Worm (Caenorhabditis elegans) whole organism, mixed stage, embryonic: ENCODE results near the gene Y61A9LA.1.

Experiments used
- bed-3 ChIP-seq: fragments of 200-800 bp; sonication (Bioruptor generic); optimal IDR thresholded peaks from 3 replicates; lab custom pipeline; 2018; ENCODE audit warnings: mild to moderate bottlenecking, missing genetic modification characterization, moderate library complexity, missing compliant biosample characterization
- blmp-1 ChIP-seq: fragments of 150-350 bp; optimal IDR thresholded peaks from 2 replicates; lab custom pipeline; 2014; ENCODE audit warnings: missing biosample characterization, missing genetic modification characterization
- ceh-39 ChIP-seq: fragments of 150-350 bp; optimal IDR thresholded peaks from 2 replicates; lab custom pipeline; 2014; ENCODE audit warnings: missing biosample characterization, missing genetic modification characterization
- ceh-83 ChIP-seq: fragments of 200-800 bp; sonication (Bioruptor generic); optimal IDR thresholded peaks from 2 replicates; lab custom pipeline; 2018; ENCODE audit warnings: mild to moderate bottlenecking, missing genetic modification characterization, missing compliant biosample characterization
- ces-1 ChIP-seq: fragments of 150-350 bp; optimal IDR thresholded peaks from 2 replicates; lab custom pipeline; 2014; ENCODE audit warnings: missing biosample characterization, missing genetic modification reagents, missing genetic modification characterization
- cnd-1 ChIP-seq: fragments of 200-800 bp; sonication (Bioruptor generic); optimal IDR thresholded peaks from 2 replicates; lab custom pipeline; 2018; ENCODE audit warnings: mild to moderate bottlenecking, missing genetic modification characterization, missing compliant biosample characterization
- drap-1 ChIP-seq: fragments of 200-800 bp; sonication (Bioruptor generic); optimal IDR thresholded peaks from 3 replicates; lab custom pipeline; 2018; ENCODE audit warnings: mild to moderate bottlenecking, missing genetic modification characterization, missing compliant biosample characterization
- elt-1 ChIP-seq: sonication (generic microtip); optimal IDR thresholded peaks from 2 replicates; lab custom pipeline; 2017; ENCODE audit warnings: missing genetic modification characterization, mild to moderate bottlenecking, missing compliant biosample characterization, antibody characterized with exemption, moderate library complexity, borderline replicate concordance; ENCODE audit not compliant: insufficient read depth
- elt-3 ChIP-seq: fragments of 150-350 bp; optimal IDR thresholded peaks from 2 replicates; lab custom pipeline; 2014; ENCODE audit warnings: missing biosample characterization, missing genetic modification characterization
- flh-1 ChIP-seq: fragments of 200-800 bp; sonication (Bioruptor generic); optimal IDR thresholded peaks from 2 replicates; lab custom pipeline; 2018; ENCODE audit warnings: mild to moderate bottlenecking, missing genetic modification characterization, moderate library complexity, missing compliant biosample characterization
- ham-2 ChIP-seq: fragments of 200-800 bp; sonication (Bioruptor generic); optimal IDR thresholded peaks from 2 replicates; lab custom pipeline; 2018; ENCODE audit warnings: mild to moderate bottlenecking, missing genetic modification characterization, missing compliant biosample characterization
- hlh-1 ChIP-seq: fragments of 150-350 bp; optimal IDR thresholded peaks from 2 replicates; lab custom pipeline; 2014; ENCODE audit warnings: missing biosample characterization, missing genetic modification reagents, missing genetic modification characterization
- lin-32 ChIP-seq: fragments of 200-800 bp; sonication (Bioruptor generic); optimal IDR thresholded peaks from 2 replicates; lab custom pipeline; 2018; ENCODE audit warnings: mild to moderate bottlenecking, missing genetic modification characterization, missing compliant biosample characterization
- lsy-2 ChIP-seq: fragments of 150-350 bp; optimal IDR thresholded peaks from 2 replicates; lab custom pipeline; 2014; ENCODE audit warnings: missing biosample characterization, missing genetic modification characterization
- mab-5 ChIP-seq: fragments of 150-350 bp; optimal IDR thresholded peaks from 2 replicates; lab custom pipeline; 2014; ENCODE audit warnings: missing biosample characterization, missing genetic modification characterization
- mep-1 ChIP-seq: fragments of 150-350 bp; optimal IDR thresholded peaks from 2 replicates; lab custom pipeline; 2017; ENCODE audit warnings: missing biosample characterization, missing genetic modification reagents, missing genetic modification characterization, inconsistent platforms
- mls-2 ChIP-seq: sonication (generic microtip); optimal IDR thresholded peaks from 2 replicates; lab custom pipeline; 2016; ENCODE audit warnings: mild to moderate bottlenecking, missing genetic modification characterization, moderate library complexity, missing compliant biosample characterization
- nhr-12 ChIP-seq: fragments of 150-350 bp; optimal IDR thresholded peaks from 2 replicates; lab custom pipeline; 2014; ENCODE audit warnings: missing biosample characterization, missing genetic modification characterization
- nhr-2 ChIP-seq: fragments of 150-350 bp; optimal IDR thresholded peaks from 2 replicates; lab custom pipeline; 2014; ENCODE audit warnings: missing biosample characterization, missing genetic modification characterization
- nhr-237 ChIP-seq: fragments of 150-350 bp; optimal IDR thresholded peaks from 2 replicates; lab custom pipeline; 2014; ENCODE audit warnings: missing biosample characterization, missing genetic modification characterization
- nhr-28 ChIP-seq: fragments of 150-350 bp; optimal IDR thresholded peaks from 2 replicates; lab custom pipeline; 2014; ENCODE audit warnings: missing biosample characterization, missing genetic modification characterization
- nhr-76 ChIP-seq: sonication (generic microtip); optimal IDR thresholded peaks from 2 replicates; lab custom pipeline; 2017; ENCODE audit warnings: missing biosample characterization, missing genetic modification characterization
- pha-4 ChIP-seq: fragments of 150-350 bp; optimal IDR thresholded peaks from 2 replicates; lab custom pipeline; 2018; ENCODE audit warnings: missing biosample characterization, missing genetic modification reagents, missing genetic modification characterization
- sem-2 ChIP-seq: fragments of 200-800 bp; sonication (Bioruptor generic); optimal IDR thresholded peaks from 2 replicates; lab custom pipeline; 2018; ENCODE audit warnings: mild to moderate bottlenecking, missing genetic modification characterization, missing compliant biosample characterization
- snpc-4 ChIP-seq: fragments of 150-350 bp; optimal IDR thresholded peaks from 2 replicates; lab custom pipeline; 2014; ENCODE audit warnings: missing biosample characterization, missing genetic modification characterization
- sptf-1 ChIP-seq: sonication (generic microtip); optimal IDR thresholded peaks from 2 replicates; lab custom pipeline; 2017; ENCODE audit warnings: mild to moderate bottlenecking, missing genetic modification characterization, moderate library complexity, missing compliant biosample characterization
- tbx-8 ChIP-seq: fragments of 200-800 bp; sonication (Bioruptor generic); optimal IDR thresholded peaks from 2 replicates; lab custom pipeline; 2018; ENCODE audit warnings: mild to moderate bottlenecking, missing genetic modification characterization, moderate library complexity, missing compliant biosample characterization
- unc-120 ChIP-seq: sonication (generic microtip); optimal IDR thresholded peaks from 2 replicates; lab custom pipeline; 2017; ENCODE audit warnings: missing genetic modification characterization, missing compliant biosample characterization; ENCODE audit not compliant: poor library complexity, severe bottlenecking
- unc-39 ChIP-seq: fragments of 150-350 bp; optimal IDR thresholded peaks from 2 replicates; lab custom pipeline; 2014; ENCODE audit warnings: missing biosample characterization, missing genetic modification characterization
- unc-62 ChIP-seq: fragments of 150-350 bp; optimal IDR thresholded peaks from 2 replicates; lab custom pipeline; 2014; ENCODE audit warnings: missing biosample characterization, missing genetic modification reagents, missing genetic modification characterization
- zip-8 ChIP-seq: fragments of 150-350 bp; optimal IDR thresholded peaks from 2 replicates; lab custom pipeline; 2014; ENCODE audit warnings: missing biosample characterization, missing genetic modification characterization
- ztf-11 ChIP-seq: fragments of 150-350 bp; optimal IDR thresholded peaks from 2 replicates; lab custom pipeline; 2014; ENCODE audit warnings: missing biosample characterization, missing genetic modification characterization

The Y61A9LA.1 gene

DNA sequence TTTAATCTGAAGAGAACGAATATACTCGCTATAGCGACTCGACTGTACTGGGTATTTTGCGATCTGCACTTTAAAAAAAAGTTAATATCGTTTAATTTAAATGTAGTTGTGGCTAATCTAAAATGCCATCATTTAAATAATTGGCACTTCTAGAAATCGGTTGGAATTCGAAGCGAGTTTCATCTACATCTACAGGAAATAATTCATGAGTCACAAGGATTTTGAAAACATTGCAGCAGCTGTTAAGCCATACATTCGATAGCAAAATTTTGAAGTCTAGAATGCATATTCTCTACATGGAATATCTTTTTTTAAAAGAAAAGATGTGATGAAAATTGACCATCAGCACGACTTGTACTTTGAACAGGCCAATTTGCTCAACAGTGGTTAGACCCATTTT is 4.5 kb upstream of the Y61A9LA.1 start:
- TF ChIP-seq ceh-83 (GFP tag; lab: Kevin White, UChicago): no peak
- TF ChIP-seq mab-5 (tag; lab: Kevin White, UChicago): no peak
- no peak for TF ChIP-seq elt-1 (tag; lab: Kevin White, UChicago)
- no peak for TF ChIP-seq ces-1 (GFP tag; lab: Kevin White, UChicago)
- TF ChIP-seq drap-1 (GFP tag; lab: Kevin White, UChicago): no peak
- TF ChIP-seq elt-3 (tag; lab: Kevin White, UChicago): no peak
- TF ChIP-seq snpc-4 (tag; lab: Kevin White, UChicago): no peak
- TF ChIP-seq unc-39: no peak
- no peak for TF ChIP-seq bed-3 (GFP tag; lab: Kevin White, UChicago)
- no peak for TF ChIP-seq nhr-28 (tag; lab: Kevin White, UChicago)
- TF ChIP-seq nhr-2 (tag; lab: Kevin White, UChicago): no peak
- TF ChIP-seq mep-1 (tag; lab: Kevin White, UChicago): no peak
- no peak for TF ChIP-seq ham-2 (GFP tag; lab: Kevin White, UChicago)

ce11 chrV:4590791-4591190 is 5.7 kb downstream of the Y61A9LA.1 start:
- TF ChIP-seq lsy-2 (tag; lab: Kevin White, UChicago) (no peak), nhr-12 (tag; lab: Kevin White, UChicago) (no peak), tbx-8 (GFP tag; lab: Kevin White, UChicago) (no peak), ztf-11 (tag; lab: Kevin White, UChicago) (no peak), lin-32 (GFP tag; lab: Kevin White, UChicago) (no peak), blmp-1 (no peak), nhr-76 (tag; lab: Kevin White, UChicago) (no peak), sem-2 (GFP tag; lab: Kevin White, UChicago) (no peak), pha-4 (tag; lab: Kevin White, UChicago) (no peak), ceh-39 (no peak), mep-1 (tag; lab: Kevin White, UChicago) (no peak), nhr-2 (tag; lab: Kevin White, UChicago) (no peak), nhr-237 (tag; lab: Kevin White, UChicago) (no peak), flh-1 (GFP tag; lab: Kevin White, UChicago) (no peak), elt-3 (tag; lab: Kevin White, UChicago) (no peak), mls-2 (no peak), unc-120 (tag; lab: Kevin White, UChicago) (no peak), sptf-1 (tag; lab: Kevin White, UChicago) (no peak), drap-1 (GFP tag; lab: Kevin White, UChicago) (no peak)

- TF ChIP-seq unc-39 (no peak), ceh-39 (no peak), drap-1 (GFP tag; lab: Kevin White, UChicago) (no peak), snpc-4 (tag; lab: Kevin White, UChicago) (no peak), zip-8 (no peak), sem-2 (GFP tag; lab: Kevin White, UChicago) (no peak), pha-4 (tag; lab: Kevin White, UChicago) (no peak), unc-120 (tag; lab: Kevin White, UChicago) (no peak), flh-1 (GFP tag; lab: Kevin White, UChicago) (no peak), mab-5 (tag; lab: Kevin White, UChicago) (no peak), nhr-28 (tag; lab: Kevin White, UChicago) (no peak), nhr-2 (tag; lab: Kevin White, UChicago) (no peak), unc-62 (GFP tag; lab: Kevin White, UChicago) (no peak), bed-3 (GFP tag; lab: Kevin White, UChicago) (no peak), lsy-2 (tag; lab: Kevin White, UChicago) (no peak), hlh-1 (no peak), cnd-1 (tag; lab: Kevin White, UChicago) (no peak)
Measured at ce11 chrV:4598489-4598888, 13.4 kb downstream of the Y61A9LA.1 start.

ce11 chrV:4599225-4599624 is 14.1 kb downstream of the Y61A9LA.1 start:
- TF ChIP-seq mep-1 (tag; lab: Kevin White, UChicago): no peak
- no peak for TF ChIP-seq cnd-1 (tag; lab: Kevin White, UChicago)
- no peak for TF ChIP-seq flh-1 (GFP tag; lab: Kevin White, UChicago)
- TF ChIP-seq lsy-2 (tag; lab: Kevin White, UChicago): no peak
- no peak for TF ChIP-seq unc-39
- TF ChIP-seq sptf-1 (tag; lab: Kevin White, UChicago): no peak
- no peak for TF ChIP-seq nhr-76 (tag; lab: Kevin White, UChicago)
- no peak for TF ChIP-seq unc-62 (GFP tag; lab: Kevin White, UChicago)
- TF ChIP-seq nhr-12 (tag; lab: Kevin White, UChicago): no peak
